Fruit fly (Drosophila melanogaster): ENCODE data around the gene Pdp.

Pdp gene

DNA sequence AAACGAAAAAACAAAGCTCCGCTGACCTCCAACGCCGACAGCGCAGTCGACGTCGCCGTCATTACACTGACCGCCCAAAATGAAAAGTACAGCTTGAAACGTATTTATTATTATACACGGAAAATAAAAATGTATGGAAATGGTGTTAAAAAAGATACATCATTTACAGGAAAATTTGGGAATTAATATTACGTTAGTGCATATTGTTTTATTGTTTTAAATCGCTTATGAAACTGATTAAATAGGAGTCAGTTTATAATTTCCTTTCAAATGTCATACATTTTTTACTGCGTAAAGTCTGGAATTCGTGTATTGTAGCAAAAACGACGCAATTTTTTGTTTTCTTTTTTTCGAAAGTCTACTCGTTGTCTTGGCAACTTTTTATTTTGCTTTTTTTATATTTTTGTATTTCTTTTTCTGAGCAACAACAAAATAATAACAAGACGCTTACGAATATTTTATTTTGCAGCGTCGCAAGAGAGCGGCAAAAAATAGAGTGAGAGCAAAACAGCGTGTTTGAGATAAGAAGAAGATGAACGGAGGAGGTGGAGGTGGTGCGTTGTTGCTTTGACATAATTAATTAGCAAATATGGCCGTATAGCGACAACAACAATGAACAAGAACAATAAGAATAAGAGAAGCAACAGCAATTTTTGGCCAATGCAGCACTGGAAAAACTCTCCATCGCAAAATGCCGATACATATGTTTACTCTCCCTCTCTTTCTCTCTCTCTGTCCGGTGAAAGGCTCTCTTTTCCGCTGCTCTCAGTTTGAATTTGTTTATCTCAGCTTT is 42.3 kb downstream of the Pdp start (continued):
- TF ChIP-seq ash1 (GFP tag; optimal IDR thresholded peaks at IDR 0.05) (no peak), Ada2b (GFP tag; IDR thresholded peaks at IDR 0.05) (peak; percentile 52; the same call in 1 of the 2 replicates), sug (tag; optimal IDR thresholded peaks at IDR 0.05) (peak; percentile 48), slp2 (GFP tag; optimal IDR thresholded peaks at IDR 0.05) (peak; percentile 43), Lim3 (GFP tag; IDR thresholded peaks at IDR 0.05) (no peak), Dbx (GFP tag; IDR thresholded peaks at IDR 0.05) (no peak; the same call in 2 of the 3 replicates), CG3995 (GFP tag; optimal IDR thresholded peaks at IDR 0.05) (peak; percentile 4), trem (tag; optimal IDR thresholded peaks at IDR 0.05) (peak; percentile 29), gce (GFP tag; IDR thresholded peaks at IDR 0.05) (no peak), E2f1 (GFP tag; IDR thresholded peaks at IDR 0.05) (peak; percentile 63), repo (GFP tag; optimal IDR thresholded peaks at IDR 0.05) (no peak), D19B (GFP tag; optimal IDR thresholded peaks at IDR 0.05) (peak; percentile 51), Doc2 (GFP tag; IDR thresholded peaks at IDR 0.05) (no peak), CG2120 (GFP tag; optimal IDR thresholded peaks at IDR 0.05) (peak; percentile 89), chm (GFP tag; IDR thresholded peaks at IDR 0.05) (no peak), Hand (GFP tag; optimal IDR thresholded peaks at IDR 0.05) (peak; percentile 56), CG6683 (GFP tag; optimal IDR thresholded peaks at IDR 0.05) (peak; percentile 31), NC2β (GFP tag; optimal IDR thresholded peaks at IDR 0.05) (peak; percentile 36), ap (GFP tag; IDR thresholded peaks at IDR 0.05) (0 out of 2 replicates have a peak, but pooled peaks have one; percentile 6), lbe (GFP tag; optimal IDR thresholded peaks at IDR 0.05) (peak; percentile 31), gro (GFP tag; optimal IDR thresholded peaks at IDR 0.05) (peak; percentile 8), Sin3A (optimal IDR thresholded peaks at IDR 0.05) (no peak), HHEX (GFP tag; optimal IDR thresholded peaks at IDR 0.05) (peak; percentile 65), al (GFP tag; IDR thresholded peaks at IDR 0.05) (peak; percentile 66), CG16779 (GFP tag; IDR thresholded peaks at IDR 0.05) (0 out of 2 replicates have a peak, but pooled peaks have one; percentile 17), CG3281 (GFP tag; optimal IDR thresholded peaks at IDR 0.05) (peak; percentile 87), toy (GFP tag; IDR thresholded peaks at IDR 0.05) (no peak), h (optimal IDR thresholded peaks at IDR 0.05) (no peak), CG31224 (GFP tag; IDR thresholded peaks at IDR 0.05) (peak; percentile 36; the same call in 1 of the 2 replicates), ase (GFP tag; IDR thresholded peaks at IDR 0.05) (peak; percentile 47; the same call in 1 of the 3 replicates), Fer2 (tag; optimal IDR thresholded peaks at IDR 0.05) (peak; percentile 56), CG3407 (GFP tag; optimal IDR thresholded peaks at IDR 0.05) (no peak), pho (GFP tag; optimal IDR thresholded peaks at IDR 0.05) (peak; percentile 79), CG17829 (tag; optimal IDR thresholded peaks at IDR 0.05) (peak; percentile 56), usp (GFP tag; optimal IDR thresholded peaks at IDR 0.05) (no peak), CG15073 (GFP tag; optimal IDR thresholded peaks at IDR 0.05) (no peak), Blimp-1 (GFP tag; optimal IDR thresholded peaks at IDR 0.05) (peak; percentile 58), Hmr (GFP tag; optimal IDR thresholded peaks at IDR 0.05) (peak; percentile 82), Ptx1 (GFP tag; IDR thresholded peaks at IDR 0.05) (peak; percentile 75), unpg (GFP tag; optimal IDR thresholded peaks at IDR 0.05) (peak; percentile 80), Six4 (GFP tag; optimal IDR thresholded peaks at IDR 0.05) (peak; percentile 13), fd3F (GFP tag; optimal IDR thresholded peaks at IDR 0.05) (peak; percentile 77), MTF-1 (GFP tag; optimal IDR thresholded peaks at IDR 0.05; ENCODE audit: borderline replicate concordance) (no peak), tna (GFP tag; IDR thresholded peaks at IDR 0.05; ENCODE audit: partially characterized antibody) (no peak), tx (GFP tag; optimal IDR thresholded peaks at IDR 0.05) (peak; percentile 56), CG13296 (GFP tag; optimal IDR thresholded peaks at IDR 0.05) (peak; percentile 76), CG1529 (GFP tag; optimal IDR thresholded peaks at IDR 0.05) (no peak), CG4730 (GFP tag; IDR thresholded peaks at IDR 0.05) (peak; percentile 56), CG13123 (GFP tag; optimal IDR thresholded peaks at IDR 0.05) (no peak), CG7745 (tag; optimal IDR thresholded peaks at IDR 0.05) (no peak)
